Worm (Caenorhabditis elegans): Measurements from ENCODE around the gene R02E12.5.

The R02E12.5 gene

DNA sequence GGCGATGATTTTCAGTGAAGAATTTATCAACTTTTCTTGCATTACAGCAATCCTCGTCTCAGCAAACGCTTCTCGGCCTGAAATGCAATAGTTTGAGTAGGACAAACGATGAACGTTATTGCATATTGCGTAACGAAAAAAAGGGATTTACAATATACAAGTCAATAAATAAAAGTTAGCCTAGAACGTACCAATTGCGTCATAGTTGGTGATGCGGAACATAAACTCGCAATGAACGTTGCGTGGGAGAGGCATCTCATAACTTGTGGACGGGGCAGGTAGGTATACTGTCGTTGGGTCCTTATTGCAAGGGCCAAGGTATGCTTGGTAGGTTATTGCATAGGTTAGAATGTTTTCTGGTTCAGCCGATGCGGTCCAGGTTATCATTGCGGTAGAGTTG is 26.4 kb upstream of the R02E12.5 start:
- no peak for TF ChIP-seq ceh-39 (tag; optimal IDR thresholded peaks at IDR 0.05)
- TF ChIP-seq nhr-2 (tag; optimal IDR thresholded peaks at IDR 0.05) = peak; percentile 83
- peak; percentile 98 for TF ChIP-seq zip-8 (tag; optimal IDR thresholded peaks at IDR 0.05)
- TF ChIP-seq pha-4 (tag; optimal IDR thresholded peaks at IDR 0.05) = no peak
- TF ChIP-seq mls-2 (tag; optimal IDR thresholded peaks at IDR 0.05) = no peak
- no peak for TF ChIP-seq ceh-43 (GFP tag; optimal IDR thresholded peaks at IDR 0.05)
- TF ChIP-seq elt-3 (tag; optimal IDR thresholded peaks at IDR 0.05) = no peak

- TF ChIP-seq M03D4.4 (tag; optimal IDR thresholded peaks at IDR 0.05) = no peak
- no peak for TF ChIP-seq tbx-8 (GFP tag; optimal IDR thresholded peaks at IDR 0.05)
Measured at ce11 chrX:3973534-3973933, 23.6 kb upstream of the R02E12.5 start, which contains the start of gene C16B8.4. C16B8.4 (minus strand) TSS chrX:3973634.

DNA sequence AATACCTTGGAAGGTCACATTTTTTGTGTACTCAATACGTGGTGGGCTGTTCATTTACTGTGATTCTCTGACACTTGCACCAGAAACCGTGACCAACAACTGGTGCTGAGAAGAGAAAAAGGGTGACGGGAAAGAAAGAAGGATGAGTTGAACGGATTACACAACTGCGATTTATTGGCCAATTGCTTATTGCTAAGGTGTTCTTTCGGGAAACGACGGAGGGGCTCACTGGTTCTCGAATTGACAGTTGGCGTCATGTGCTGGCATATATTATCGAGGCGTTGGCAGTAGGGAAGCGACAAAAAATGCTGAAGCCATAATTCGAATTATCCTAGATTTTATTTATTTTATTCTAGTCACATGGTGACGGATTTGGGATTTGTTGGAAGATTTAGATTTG is 23.0 kb upstream of the R02E12.5 start:
- TF ChIP-seq drap-1 (GFP tag; optimal IDR thresholded peaks at IDR 0.05) (no peak), ztf-11 (tag; optimal IDR thresholded peaks at IDR 0.05) (no peak), unc-120 (tag; optimal IDR thresholded peaks at IDR 0.05; ENCODE audit: poor library complexity, severe bottlenecking) (no peak), cnd-1 (tag; optimal IDR thresholded peaks at IDR 0.05) (no peak), sem-2 (GFP tag; optimal IDR thresholded peaks at IDR 0.05) (no peak), elt-1 (tag; optimal IDR thresholded peaks at IDR 0.05; ENCODE audit: borderline replicate concordance, insufficient read depth) (no peak), ham-2 (GFP tag; optimal IDR thresholded peaks at IDR 0.05) (no peak), bed-3 (GFP tag; optimal IDR thresholded peaks at IDR 0.05) (no peak), hlh-1 (tag; optimal IDR thresholded peaks at IDR 0.05) (peak; percentile 87), nhr-76 (tag; optimal IDR thresholded peaks at IDR 0.05) (no peak), lsy-2 (tag; optimal IDR thresholded peaks at IDR 0.05) (no peak), unc-39 (tag; optimal IDR thresholded peaks at IDR 0.05) (no peak), pha-4 (tag; optimal IDR thresholded peaks at IDR 0.05) (no peak), nhr-2 (tag; optimal IDR thresholded peaks at IDR 0.05) (peak; percentile 39)

ce11 chrX:3976755-3977154 is 20.4 kb upstream of the R02E12.5 start:
- peak; percentile 77 for TF ChIP-seq unc-62 (GFP tag; optimal IDR thresholded peaks at IDR 0.05)
- no peak for TF ChIP-seq snpc-4 (tag; optimal IDR thresholded peaks at IDR 0.05)
- TF ChIP-seq mls-2 (tag; optimal IDR thresholded peaks at IDR 0.05) = no peak
- TF ChIP-seq hlh-1 (tag; optimal IDR thresholded peaks at IDR 0.05) = peak; percentile 81

DNA sequence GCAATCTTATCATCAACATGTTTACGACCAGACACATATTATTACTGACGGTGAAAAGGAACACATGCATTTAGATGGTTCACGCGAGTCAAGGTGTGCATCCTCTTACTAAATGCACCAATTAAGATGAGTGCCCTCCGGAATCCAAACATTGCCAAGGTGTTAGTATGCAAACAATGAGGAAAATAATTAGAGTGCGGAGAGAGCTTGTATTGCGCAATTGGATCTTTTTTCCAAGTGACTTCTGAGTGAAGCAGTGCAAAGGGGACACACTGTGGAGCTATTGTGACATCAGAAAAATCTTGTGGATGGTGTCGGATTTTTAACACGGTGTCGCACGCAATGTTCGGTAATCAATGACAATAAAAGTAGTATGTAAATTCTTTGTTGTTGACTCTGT is 19.9 kb upstream of the R02E12.5 start:
- peak; percentile 37 for TF ChIP-seq mls-2 (tag; optimal IDR thresholded peaks at IDR 0.05)
- TF ChIP-seq lsy-2 (tag; optimal IDR thresholded peaks at IDR 0.05) = no peak
- peak; percentile 92 for TF ChIP-seq zip-8 (tag; optimal IDR thresholded peaks at IDR 0.05)
- TF ChIP-seq snpc-4 (tag; optimal IDR thresholded peaks at IDR 0.05) = no peak
- TF ChIP-seq nhr-2 (tag; optimal IDR thresholded peaks at IDR 0.05) = peak; percentile 83
- no peak for TF ChIP-seq ztf-11 (tag; optimal IDR thresholded peaks at IDR 0.05)
- no peak for TF ChIP-seq ham-2 (GFP tag; optimal IDR thresholded peaks at IDR 0.05)
- no peak for TF ChIP-seq nhr-237 (tag; optimal IDR thresholded peaks at IDR 0.05)
- no peak for TF ChIP-seq ces-1 (GFP tag; optimal IDR thresholded peaks at IDR 0.05)

ce11 chrX:3979146-3979545 is 18.0 kb upstream of the R02E12.5 start:
- no peak for TF ChIP-seq ztf-11 (tag; optimal IDR thresholded peaks at IDR 0.05)
- TF ChIP-seq snpc-4 (tag; optimal IDR thresholded peaks at IDR 0.05) = no peak
- no peak for TF ChIP-seq unc-120 (tag; optimal IDR thresholded peaks at IDR 0.05; ENCODE audit: poor library complexity, severe bottlenecking)
- no peak for TF ChIP-seq ceh-83 (GFP tag; optimal IDR thresholded peaks at IDR 0.05)
- TF ChIP-seq sem-2 (GFP tag; optimal IDR thresholded peaks at IDR 0.05) = no peak
- peak; percentile 66 for TF ChIP-seq ces-1 (GFP tag; optimal IDR thresholded peaks at IDR 0.05)

DNA sequence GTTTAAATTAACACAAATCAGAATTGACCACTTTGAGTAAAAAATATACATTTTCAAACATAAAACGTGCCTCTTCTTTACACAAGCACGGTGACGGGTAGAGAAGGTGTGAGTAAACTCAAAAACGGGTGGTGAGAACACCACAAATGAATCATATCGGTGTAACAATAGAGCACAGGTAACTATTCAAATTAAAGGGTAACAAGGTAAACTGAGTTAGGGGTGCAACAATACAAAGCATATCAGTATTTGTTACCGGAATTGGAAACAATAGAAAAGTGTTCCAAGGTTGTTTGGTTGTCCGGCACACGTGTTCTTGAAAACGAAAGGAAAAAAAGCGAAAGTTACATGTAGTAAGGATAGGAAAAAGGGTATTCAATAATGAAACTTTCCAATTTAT is 14.8 kb upstream of the R02E12.5 start:
- TF ChIP-seq lsy-2 (tag; optimal IDR thresholded peaks at IDR 0.05) (no peak), cnd-1 (tag; optimal IDR thresholded peaks at IDR 0.05) (no peak)

ce11 chrX:3988575-3988974 is 8.6 kb upstream of the R02E12.5 start:
- no peak for TF ChIP-seq sem-2 (GFP tag; optimal IDR thresholded peaks at IDR 0.05)
- no peak for TF ChIP-seq ceh-39 (tag; optimal IDR thresholded peaks at IDR 0.05)
- TF ChIP-seq ztf-11 (tag; optimal IDR thresholded peaks at IDR 0.05) = no peak
- no peak for TF ChIP-seq nhr-28 (tag; optimal IDR thresholded peaks at IDR 0.05)
- peak; percentile 74 for TF ChIP-seq ces-1 (GFP tag; optimal IDR thresholded peaks at IDR 0.05)
- no peak for TF ChIP-seq nhr-237 (tag; optimal IDR thresholded peaks at IDR 0.05)
- no peak for TF ChIP-seq tbx-8 (GFP tag; optimal IDR thresholded peaks at IDR 0.05)

Measured in whole organism, mixed stage, embryonic.